Fruit fly (Drosophila melanogaster): ENCODE data around the gene Srp68.

DNA sequence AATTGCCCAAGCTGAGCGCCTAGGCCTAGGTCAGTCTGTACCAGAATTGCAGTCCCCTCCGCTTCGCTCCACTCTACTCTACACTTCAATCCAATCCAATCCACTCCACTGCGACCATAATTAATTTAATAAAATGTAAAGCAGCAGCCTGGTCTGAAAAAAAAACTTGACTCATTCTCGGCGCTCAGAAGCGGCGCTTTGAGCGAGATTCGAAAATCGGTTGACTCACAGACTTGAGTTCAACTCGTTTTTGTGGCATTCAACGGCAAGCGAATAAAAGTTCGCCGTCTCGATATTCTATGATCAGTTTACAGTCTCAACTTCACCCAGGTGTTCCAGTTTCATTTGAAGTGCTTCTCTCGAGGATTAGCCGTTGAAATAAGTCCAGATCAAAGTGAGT lies 6.6 kb downstream of the Srp68 start, which contains the start of gene CG13314:
- TF ChIP-seq ttk (optimal IDR thresholded peaks at IDR 0.05), result no peak
- TF ChIP-seq psq (optimal IDR thresholded peaks at IDR 0.05), result no peak
- no peak for TF ChIP-seq h (optimal IDR thresholded peaks at IDR 0.05)
- TF ChIP-seq Sin3A (optimal IDR thresholded peaks at IDR 0.05), result no peak
- no peak for TF ChIP-seq insv (optimal IDR thresholded peaks at IDR 0.05)
- TF ChIP-seq Myc (optimal IDR thresholded peaks at IDR 0.05), result no peak
